Worm (Caenorhabditis elegans) whole organism, L2 larva: ENCODE measurements around the gene dyf-7.
A peak's percentile ranks its signal among the peaks of the same experiment; 100 is the strongest.

Experiments
- F13H6.1 ChIP-seq: sonication (generic microtip); optimal IDR thresholded peaks from 2 replicates; lab custom pipeline; 2016; ENCODE audit warnings: missing genetic modification characterization, missing compliant biosample characterization
- Y55F3AM.14 ChIP-seq: fragments of 200-800 bp; sonication (Bioruptor generic); optimal IDR thresholded peaks from 2 replicates; lab custom pipeline; 2018; ENCODE audit warnings: mild to moderate bottlenecking, missing genetic modification characterization, missing compliant biosample characterization
- ZK546.5 ChIP-seq: sonication (generic microtip); optimal IDR thresholded peaks from 2 replicates; lab custom pipeline; 2017; ENCODE audit warnings: missing biosample characterization, missing genetic modification characterization
- ama-1 ChIP-seq: fragments of 150-350 bp; optimal IDR thresholded peaks from 2 replicates; lab custom pipeline; 2018; ENCODE audit warnings: inconsistent platforms
- ceh-16 ChIP-seq: fragments of 150-350 bp; optimal IDR thresholded peaks from 2 replicates; lab custom pipeline; 2014; ENCODE audit warnings: missing biosample characterization, missing genetic modification characterization
- crh-2 ChIP-seq: sonication (generic microtip); optimal IDR thresholded peaks from 2 replicates; lab custom pipeline; 2017; ENCODE audit warnings: missing biosample characterization, missing genetic modification characterization
- egl-27 ChIP-seq: sonication (generic microtip); optimal IDR thresholded peaks from 3 replicates; lab custom pipeline; 2017; ENCODE audit warnings: missing biosample characterization, missing genetic modification reagents, missing genetic modification characterization
- elt-1 ChIP-seq: fragments of 150-350 bp; optimal IDR thresholded peaks from 2 replicates; lab custom pipeline; 2014; ENCODE audit warnings: missing biosample characterization, missing genetic modification characterization
- elt-3 ChIP-seq: sonication (generic microtip); optimal IDR thresholded peaks from 2 replicates; lab custom pipeline; 2017; ENCODE audit warnings: missing biosample characterization, missing genetic modification characterization
- fos-1 ChIP-seq: fragments of 150-350 bp; optimal IDR thresholded peaks from 2 replicates; lab custom pipeline; 2014; ENCODE audit warnings: missing biosample characterization, missing genetic modification characterization
- gmeb-1 ChIP-seq: fragments of 150-350 bp; optimal IDR thresholded peaks from 2 replicates; lab custom pipeline; 2014; ENCODE audit warnings: missing biosample characterization, missing genetic modification characterization
- lin-11 ChIP-seq: fragments of 150-350 bp; sonication (generic microtip); optimal IDR thresholded peaks from 2 replicates; lab custom pipeline; 2014; ENCODE audit warnings: missing biosample characterization, missing genetic modification characterization, inconsistent platforms, mixed read lengths
- lin-39 ChIP-seq: fragments of 150-350 bp; optimal IDR thresholded peaks from 2 replicates; lab custom pipeline; 2014; ENCODE audit warnings: missing biosample characterization, missing genetic modification reagents, missing genetic modification characterization
- lsy-2 ChIP-seq, 2 experiments: fragments of 150-350 bp in 1 of 2; sonication (generic microtip) in 1 of 2; optimal IDR thresholded peaks; 2 replicates each; lab custom pipeline; 2014 to 2017; ENCODE audit warnings: missing biosample characterization in 2 of 2, missing genetic modification characterization in 2 of 2
- mbf-1 ChIP-seq: sonication (generic microtip); optimal IDR thresholded peaks from 2 replicates; lab custom pipeline; 2017; ENCODE audit warnings: missing biosample characterization, missing genetic modification characterization
- mdl-1 ChIP-seq, 2 experiments: fragments of 150-350 bp in 1 of 2; sonication (generic microtip) in 1 of 2; optimal IDR thresholded peaks; 2 replicates each; lab custom pipeline; 2017; ENCODE audit warnings: missing biosample characterization in 2 of 2, missing genetic modification characterization in 2 of 2
- nhr-10 ChIP-seq: sonication (generic microtip); optimal IDR thresholded peaks from 2 replicates; lab custom pipeline; 2017; ENCODE audit warnings: missing biosample characterization, missing genetic modification characterization
- nhr-11 ChIP-seq: fragments of 150-350 bp; optimal IDR thresholded peaks from 2 replicates; lab custom pipeline; 2014; ENCODE audit warnings: missing biosample characterization, missing genetic modification characterization
- nhr-12 ChIP-seq: fragments of 150-350 bp; optimal IDR thresholded peaks from 2 replicates; lab custom pipeline; 2014; ENCODE audit warnings: missing biosample characterization, missing genetic modification characterization
- nhr-129 ChIP-seq: fragments of 150-350 bp; optimal IDR thresholded peaks from 2 replicates; lab custom pipeline; 2014; ENCODE audit warnings: missing biosample characterization, missing genetic modification characterization
- nhr-21 ChIP-seq: fragments of 150-350 bp; optimal IDR thresholded peaks from 2 replicates; lab custom pipeline; 2014; ENCODE audit warnings: missing biosample characterization, missing genetic modification characterization
- nhr-23 ChIP-seq: fragments of 150-350 bp; optimal IDR thresholded peaks from 2 replicates; lab custom pipeline; 2014; ENCODE audit warnings: missing biosample characterization, missing genetic modification reagents, missing genetic modification characterization
- nhr-6 ChIP-seq: fragments of 150-350 bp; optimal IDR thresholded peaks from 2 replicates; lab custom pipeline; 2014; ENCODE audit warnings: missing biosample characterization, missing genetic modification characterization
- nhr-77 ChIP-seq: fragments of 150-350 bp; optimal IDR thresholded peaks from 2 replicates; lab custom pipeline; 2014; ENCODE audit warnings: missing biosample characterization, missing genetic modification characterization
- peb-1 ChIP-seq: fragments of 150-350 bp; optimal IDR thresholded peaks from 2 replicates; lab custom pipeline; 2014; ENCODE audit warnings: missing biosample characterization, missing genetic modification characterization
- skn-1 ChIP-seq: sonication (generic microtip); optimal IDR thresholded peaks from 2 replicates; lab custom pipeline; 2017; ENCODE audit warnings: missing biosample characterization, missing genetic modification characterization
- sma-3 ChIP-seq: sonication (generic microtip); optimal IDR thresholded peaks from 2 replicates; lab custom pipeline; 2016; ENCODE audit warnings: missing genetic modification reagents, missing genetic modification characterization, missing compliant biosample characterization
- sma-9 ChIP-seq, 2 experiments: fragments of 150-350 bp in 1 of 2; sonication (generic microtip) in 1 of 2; optimal IDR thresholded peaks; 2 replicates each; lab custom pipeline; 2014 to 2016; ENCODE audit warnings: missing genetic modification characterization in 2 of 2, mild to moderate bottlenecking in 1 of 2, missing biosample characterization in 1 of 2, missing compliant biosample characterization in 1 of 2, missing genetic modification reagents in 1 of 2, moderate library complexity in 1 of 2
- snpc-4 ChIP-seq: fragments of 150-350 bp; optimal IDR thresholded peaks from 2 replicates; lab custom pipeline; 2014; ENCODE audit warnings: missing biosample characterization, missing genetic modification characterization
- unc-55 ChIP-seq: fragments of 150-350 bp; sonication (generic microtip); optimal IDR thresholded peaks from 3 replicates; lab custom pipeline; 2014; ENCODE audit warnings: missing biosample characterization, missing genetic modification reagents, missing genetic modification characterization
- unc-62 ChIP-seq: fragments of 150-350 bp; optimal IDR thresholded peaks from 2 replicates; lab custom pipeline; 2014; ENCODE audit warnings: missing biosample characterization, missing genetic modification reagents, missing genetic modification characterization
- ztf-11 ChIP-seq: sonication (generic microtip); optimal IDR thresholded peaks from 2 replicates; lab custom pipeline; 2017; ENCODE audit warnings: missing biosample characterization, missing genetic modification characterization
- ztf-4 ChIP-seq: fragments of 150-350 bp; optimal IDR thresholded peaks from 2 replicates; lab custom pipeline; 2014; ENCODE audit warnings: missing biosample characterization, missing genetic modification characterization

dyf-7 gene

ce11 chrX:9673228-9673627 lies 25.2 kb upstream of the dyf-7 start:
- TF ChIP-seq elt-3 (tag; lab: Kevin White, UChicago) (no peak), ztf-4 (tag; lab: Kevin White, UChicago) (no peak), nhr-21 (tag; lab: Kevin White, UChicago) (no peak), nhr-129 (no peak), mdl-1 (tag; optimal IDR thresholded peaks at IDR 0.05; lab: Kevin White, UChicago) (no peak), fos-1 (tag; lab: Kevin White, UChicago) (peak; percentile 46), sma-9 (GFP tag; optimal IDR thresholded peaks at IDR 0.05; lab: Kevin White, UChicago) (peak; percentile 24), sma-9 (tag; optimal IDR thresholded peaks at IDR 0.05; lab: Kevin White, UChicago) (no peak), lsy-2 (tag; optimal IDR thresholded peaks at IDR 0.05; lab: Kevin White, UChicago) (peak in 1 of 2 experiments; percentile 1), ama-1 (lab: Kevin White, UChicago) (no peak)

- TF ChIP-seq sma-3: no peak
- TF ChIP-seq Y55F3AM.14 (GFP tag; lab: Kevin White, UChicago): no peak
- TF ChIP-seq ceh-16 (tag; lab: Kevin White, UChicago): no peak
- TF ChIP-seq, all 48 proteins: peak for 0
Measured at ce11 chrX:9674799-9675198, 23.7 kb upstream of the dyf-7 start, which contains the start of gene C43C3.4. C43C3.4 (minus strand) TSS chrX:9674899.

- no peak for TF ChIP-seq ZK546.5 (tag; lab: Kevin White, UChicago)
- no peak for TF ChIP-seq mbf-1 (tag; lab: Kevin White, UChicago)
- no peak for TF ChIP-seq ztf-11 (tag; lab: Kevin White, UChicago)
- TF ChIP-seq nhr-23: no peak
- no peak for TF ChIP-seq fos-1 (tag; lab: Kevin White, UChicago)
- TF ChIP-seq peb-1: no peak
- no peak for TF ChIP-seq ceh-16 (tag; lab: Kevin White, UChicago)
- TF ChIP-seq nhr-11 (tag; lab: Kevin White, UChicago): no peak
Measured at ce11 chrX:9676009-9676408, 22.4 kb upstream of the dyf-7 start.

ce11 chrX:9676788-9677454 lies 21.5 kb upstream of the dyf-7 start:
- TF ChIP-seq nhr-12 (no peak), mdl-1 (tag; optimal IDR thresholded peaks at IDR 0.05; lab: Kevin White, UChicago) (no peak), skn-1 (no peak), lin-39 (tag; lab: Kevin White, UChicago) (no peak), ceh-16 (tag; lab: Kevin White, UChicago) (no peak), elt-1 (tag; lab: Kevin White, UChicago) (no peak), lin-11 (tag; lab: Kevin White, UChicago) (no peak), egl-27 (tag; lab: Kevin White, UChicago) (no peak), snpc-4 (no peak), nhr-77 (tag; lab: Kevin White, UChicago) (no peak)
- TF ChIP-seq, all 48 proteins: peak for 0

- TF ChIP-seq nhr-11 (tag; lab: Kevin White, UChicago) (no peak), F13H6.1 (tag; lab: Kevin White, UChicago) (no peak), ZK546.5 (tag; lab: Kevin White, UChicago) (no peak), unc-55 (no peak), nhr-6 (tag; lab: Kevin White, UChicago) (no peak), lin-39 (tag; lab: Kevin White, UChicago) (no peak), elt-1 (tag; lab: Kevin White, UChicago) (no peak), sma-9 (GFP tag; optimal IDR thresholded peaks at IDR 0.05; lab: Kevin White, UChicago) (no peak), sma-9 (tag; optimal IDR thresholded peaks at IDR 0.05; lab: Kevin White, UChicago) (no peak)
Measured at ce11 chrX:9677927-9678326, 20.5 kb upstream of the dyf-7 start.

- TF ChIP-seq crh-2 (peak; percentile 50), nhr-10 (tag; lab: Kevin White, UChicago) (no peak), gmeb-1 (peak; percentile 39), nhr-11 (tag; lab: Kevin White, UChicago) (no peak), F13H6.1 (tag; lab: Kevin White, UChicago) (peak; percentile 39), elt-1 (tag; lab: Kevin White, UChicago) (no peak), unc-62 (GFP tag; lab: Kevin White, UChicago) (no peak), lsy-2 (tag; optimal IDR thresholded peaks at IDR 0.05; lab: Kevin White, UChicago) (no peak), sma-9 (GFP tag; optimal IDR thresholded peaks at IDR 0.05; lab: Kevin White, UChicago) (peak; percentile 52), sma-9 (tag; optimal IDR thresholded peaks at IDR 0.05; lab: Kevin White, UChicago) (no peak), fos-1 (tag; lab: Kevin White, UChicago) (peak; percentile 40)
Measured at ce11 chrX:9679427-9679826, 19.0 kb upstream of the dyf-7 start.
